Fruit fly (Drosophila melanogaster) whole organism, embryonic: ENCODE measurements around the gene CG31204.

Source experiments
- Aef1 ChIP-seq: fragments of 200-800 bp; sonication (Bioruptor generic); IDR thresholded peaks from 3 replicates; pipeline ENCODE4 v1.3.6; 2022; ENCODE audit warnings: missing biosample characterization, missing genetic modification characterization
- Blimp-1 ChIP-seq: fragments of 200-800 bp; sonication (Bioruptor generic); optimal IDR thresholded peaks from 3 replicates; lab custom pipeline; 2018; ENCODE audit warnings: missing biosample characterization, missing genetic modification characterization, mild to moderate bottlenecking, moderate library complexity, missing genetic modification reagents
- Bteb2 ChIP-seq: fragments of 200-800 bp; sonication (Bioruptor generic); optimal IDR thresholded peaks from 2 replicates; lab custom pipeline; 2016; ENCODE audit warnings: missing biosample characterization, missing genetic modification characterization
- CG10431 ChIP-seq: fragments of 200-800 bp; sonication (Bioruptor generic); optimal IDR thresholded peaks from 3 replicates; lab custom pipeline; 2018; ENCODE audit warnings: missing biosample characterization, mild to moderate bottlenecking, missing genetic modification characterization
- CG11504 ChIP-seq: fragments of 200-800 bp; sonication (Bioruptor generic); optimal IDR thresholded peaks from 3 replicates; lab custom pipeline; 2019; ENCODE audit warnings: missing biosample characterization, mild to moderate bottlenecking, missing genetic modification characterization, moderate library complexity
- CG12104 ChIP-seq: fragments of 200-800 bp; sonication (Bioruptor generic); optimal IDR thresholded peaks from 3 replicates; lab custom pipeline; 2016; ENCODE audit warnings: missing biosample characterization, missing genetic modification characterization
- CG12219 ChIP-seq: fragments of 200-800 bp; sonication (Bioruptor generic); optimal IDR thresholded peaks from 3 replicates; lab custom pipeline; 2018; ENCODE audit warnings: missing biosample characterization, mild to moderate bottlenecking, missing genetic modification characterization
- CG13775 ChIP-seq: fragments of 200-800 bp; sonication (Bioruptor generic); optimal IDR thresholded peaks from 3 replicates; lab custom pipeline; 2017; ENCODE audit warnings: missing biosample characterization, mild to moderate bottlenecking, missing genetic modification characterization
- CG15479 ChIP-seq: fragments of 200-800 bp; sonication (Bioruptor generic); optimal IDR thresholded peaks from 3 replicates; lab custom pipeline; 2019; ENCODE audit warnings: missing biosample characterization, mild to moderate bottlenecking, missing genetic modification characterization, moderate library complexity
- CG15514 ChIP-seq: fragments of 200-800 bp; sonication (Bioruptor generic); optimal IDR thresholded peaks from 3 replicates; lab custom pipeline; 2017; ENCODE audit warnings: missing biosample characterization, missing genetic modification characterization, mild to moderate bottlenecking, moderate library complexity, missing genetic modification reagents
- CG16813 ChIP-seq: fragments of 200-800 bp; sonication (Bioruptor generic); IDR thresholded peaks from 3 replicates; pipeline ENCODE4 v1.3.6; 2022; ENCODE audit warnings: missing biosample characterization, missing genetic modification characterization; ENCODE audit not compliant: partially characterized antibody
- CG17359 ChIP-seq: fragments of 200-800 bp; sonication (Bioruptor generic); optimal IDR thresholded peaks from 3 replicates; lab custom pipeline; 2018; ENCODE audit warnings: missing biosample characterization, mild to moderate bottlenecking, missing genetic modification characterization, moderate library complexity
- CG17802 ChIP-seq: fragments of 200-800 bp; sonication (Bioruptor generic); optimal IDR thresholded peaks from 2 replicates; lab custom pipeline; 2018; ENCODE audit warnings: missing biosample characterization, mild to moderate bottlenecking, missing genetic modification characterization, moderate library complexity
- CG2889 ChIP-seq: fragments of 200-800 bp; sonication (Bioruptor generic); IDR thresholded peaks from 3 replicates; pipeline ENCODE4 v1.3.6; 2022; ENCODE audit warnings: missing biosample characterization, missing genetic modification characterization
- CG31365 ChIP-seq: fragments of 200-800 bp; sonication (Bioruptor generic); optimal IDR thresholded peaks from 2 replicates; lab custom pipeline; 2018; ENCODE audit warnings: missing biosample characterization, mild to moderate bottlenecking, missing genetic modification characterization
- CG4854 ChIP-seq: fragments of 200-800 bp; sonication (Bioruptor generic); optimal IDR thresholded peaks from 2 replicates; lab custom pipeline; 2016; ENCODE audit warnings: missing biosample characterization, missing genetic modification characterization, inconsistent platforms
- CG8281 ChIP-seq: fragments of 200-800 bp; sonication (Bioruptor generic); optimal IDR thresholded peaks from 2 replicates; lab custom pipeline; 2018; ENCODE audit warnings: missing biosample characterization, mild to moderate bottlenecking, missing genetic modification characterization, moderate library complexity
- CG8290 ChIP-seq, 3 experiments: fragments of 200-800 bp; sonication (Bioruptor generic); optimal IDR thresholded peaks; 2 replicates each; lab custom pipeline; 2016 to 2019; ENCODE audit warnings: missing biosample characterization in 3 of 3, missing genetic modification characterization in 3 of 3, mild to moderate bottlenecking in 2 of 3, moderate library complexity in 1 of 3
- CG9215 ChIP-seq: fragments of 200-800 bp; sonication (Bioruptor generic); IDR thresholded peaks from 2 replicates; pipeline ENCODE4 v1.3.6; 2022; ENCODE audit warnings: missing biosample characterization, missing genetic modification characterization
- CG9876 ChIP-seq: fragments of 200-800 bp; sonication (Bioruptor generic); optimal IDR thresholded peaks from 2 replicates; lab custom pipeline; 2016; ENCODE audit warnings: missing biosample characterization, missing genetic modification characterization
- D ChIP-seq, 2 experiments: fragments of 200-800 bp in 1 of 2; fragments of >200 bp in 1 of 2; sonication (Bioruptor generic) in 1 of 2; optimal IDR thresholded peaks; 2 replicates in 1 of 2; 3 replicates in 1 of 2; lab custom pipeline; 2017; ENCODE audit warnings: mild to moderate bottlenecking in 1 of 2, missing biosample characterization in 1 of 2, missing genetic modification characterization in 1 of 2, missing genetic modification reagents in 1 of 2
- Dbx ChIP-seq: fragments of 200-800 bp; sonication (Bioruptor generic); IDR thresholded peaks from 3 replicates; pipeline ENCODE4 v1.3.6; 2022; ENCODE audit warnings: missing biosample characterization, missing genetic modification characterization
- Dp ChIP-seq: fragments of 200-800 bp; sonication (Bioruptor generic); optimal IDR thresholded peaks from 2 replicates; lab custom pipeline; 2018; ENCODE audit warnings: missing biosample characterization, mild to moderate bottlenecking, missing genetic modification characterization, moderate library complexity
- Drgx ChIP-seq: fragments of 200-800 bp; sonication (Bioruptor generic); IDR thresholded peaks from 2 replicates; pipeline ENCODE4 v1.3.6; 2022; ENCODE audit warnings: missing biosample characterization, missing genetic modification characterization
- Fer1 ChIP-seq: fragments of 200-800 bp; sonication (Bioruptor generic); optimal IDR thresholded peaks from 2 replicates; lab custom pipeline; 2017; ENCODE audit warnings: missing biosample characterization, mild to moderate bottlenecking, missing genetic modification characterization
- Fer2 ChIP-seq: fragments of 200-800 bp; sonication (Bioruptor generic); optimal IDR thresholded peaks from 2 replicates; lab custom pipeline; 2018; ENCODE audit warnings: missing biosample characterization, mild to moderate bottlenecking, missing genetic modification characterization, moderate library complexity
- Neu2 ChIP-seq: fragments of 200-800 bp; sonication (Bioruptor generic); optimal IDR thresholded peaks from 3 replicates; lab custom pipeline; 2016; ENCODE audit warnings: missing biosample characterization, missing genetic modification characterization, borderline replicate concordance
- Ravus ChIP-seq: fragments of 200-800 bp; sonication (Bioruptor generic); IDR thresholded peaks from 2 replicates; pipeline ENCODE4 v1.3.6; 2022; ENCODE audit warnings: missing biosample characterization, missing genetic modification characterization
- Sox102F ChIP-seq: fragments of 200-800 bp; sonication (Bioruptor generic); optimal IDR thresholded peaks from 2 replicates; lab custom pipeline; 2018; ENCODE audit warnings: missing biosample characterization, mild to moderate bottlenecking, missing genetic modification characterization, moderate library complexity
- Spps ChIP-seq: fragments of 200-800 bp; sonication (Bioruptor generic); optimal IDR thresholded peaks from 2 replicates; lab custom pipeline; 2018; ENCODE audit warnings: missing biosample characterization, mild to moderate bottlenecking, missing genetic modification characterization
- Trl ChIP-seq, 3 experiments: fragments of >200 bp in 2 of 3; fragments of 200-800 bp in 1 of 3; sonication (Bioruptor generic) in 1 of 3; optimal IDR thresholded peaks; 2 replicates in 1 of 3; 3 replicates in 2 of 3; lab custom pipeline; 2016 to 2017; ENCODE audit warnings: missing biosample characterization in 1 of 3, missing genetic modification characterization in 1 of 3
- ac ChIP-seq: fragments of 200-800 bp; sonication (Bioruptor generic); optimal IDR thresholded peaks from 3 replicates; lab custom pipeline; 2017; ENCODE audit warnings: missing biosample characterization, mild to moderate bottlenecking, missing genetic modification characterization
- dpn ChIP-seq, 2 experiments: fragments of 200-800 bp; sonication (Bioruptor generic); optimal IDR thresholded peaks; 3 replicates each; lab custom pipeline; 2016; ENCODE audit warnings: missing biosample characterization in 2 of 2, missing genetic modification characterization in 2 of 2
- ems ChIP-seq: fragments of 200-800 bp; sonication (Bioruptor generic); optimal IDR thresholded peaks from 3 replicates; lab custom pipeline; 2016; ENCODE audit warnings: missing biosample characterization, missing genetic modification characterization
- ewg ChIP-seq: fragments of 200-800 bp; sonication (Bioruptor generic); optimal IDR thresholded peaks from 3 replicates; lab custom pipeline; 2017; ENCODE audit warnings: mild to moderate bottlenecking, missing biosample characterization, missing genetic modification reagents, missing genetic modification characterization
- gce ChIP-seq: fragments of 200-800 bp; sonication (Bioruptor generic); IDR thresholded peaks from 3 replicates; pipeline ENCODE4 v1.3.6; 2022; ENCODE audit warnings: missing biosample characterization, missing genetic modification characterization
- gsb-n ChIP-seq: fragments of 200-800 bp; sonication (Bioruptor generic); optimal IDR thresholded peaks from 3 replicates; lab custom pipeline; 2018; ENCODE audit warnings: missing biosample characterization, mild to moderate bottlenecking, missing genetic modification characterization
- hkb ChIP-seq, 2 experiments: fragments of 200-800 bp in 1 of 2; fragments of >200 bp in 1 of 2; sonication (Bioruptor generic) in 1 of 2; IDR thresholded peaks in 1 of 2; optimal IDR thresholded peaks in 1 of 2; 2 replicates each; pipeline versions ENCODE4 v1.3.6 to Lab custom; 2017 to 2022; ENCODE audit warnings: missing biosample characterization in 1 of 2, missing genetic modification characterization in 1 of 2
- insv ChIP-seq, 2 experiments: fragments of 200-800 bp; sonication (Bioruptor generic); optimal IDR thresholded peaks; 3 replicates each; lab custom pipeline; 2016 to 2018; ENCODE audit warnings: missing biosample characterization in 2 of 2, missing genetic modification characterization in 2 of 2
- inv ChIP-seq: fragments of 200-800 bp; sonication (Bioruptor generic); IDR thresholded peaks from 2 replicates; pipeline ENCODE4 v1.3.6; 2022; ENCODE audit warnings: missing biosample characterization, missing genetic modification characterization; ENCODE audit not compliant: partially characterized antibody
- kay ChIP-seq: fragments of 200-800 bp; sonication (Bioruptor generic); optimal IDR thresholded peaks from 2 replicates; lab custom pipeline; 2016; ENCODE audit warnings: missing biosample characterization, missing genetic modification characterization
- nerfin-1 ChIP-seq: fragments of 200-800 bp; sonication (Bioruptor generic); optimal IDR thresholded peaks from 3 replicates; lab custom pipeline; 2019; ENCODE audit warnings: missing biosample characterization, mild to moderate bottlenecking, missing genetic modification characterization, moderate library complexity
- pb ChIP-seq: fragments of 200-800 bp; sonication (Bioruptor generic); optimal IDR thresholded peaks from 3 replicates; lab custom pipeline; 2016; ENCODE audit warnings: missing biosample characterization, missing genetic modification characterization
- sens-2 ChIP-seq: fragments of 200-800 bp; sonication (Bioruptor generic); IDR thresholded peaks from 2 replicates; pipeline ENCODE4 v1.3.6; 2022; ENCODE audit warnings: missing biosample characterization, missing genetic modification characterization
- shn ChIP-seq: fragments of 200-800 bp; sonication (Bioruptor generic); optimal IDR thresholded peaks from 3 replicates; lab custom pipeline; 2016; ENCODE audit warnings: missing biosample characterization, missing genetic modification characterization
- unc-4 ChIP-seq: fragments of 200-800 bp; sonication (Bioruptor generic); IDR thresholded peaks from 2 replicates; pipeline ENCODE4 v1.3.6; 2022; ENCODE audit warnings: missing biosample characterization, missing genetic modification characterization; ENCODE audit not compliant: partially characterized antibody
- unpg ChIP-seq: fragments of 200-800 bp; sonication (Bioruptor generic); optimal IDR thresholded peaks from 3 replicates; lab custom pipeline; 2018; ENCODE audit warnings: missing biosample characterization, mild to moderate bottlenecking, missing genetic modification characterization, moderate library complexity

The CG31204 gene

DNA sequence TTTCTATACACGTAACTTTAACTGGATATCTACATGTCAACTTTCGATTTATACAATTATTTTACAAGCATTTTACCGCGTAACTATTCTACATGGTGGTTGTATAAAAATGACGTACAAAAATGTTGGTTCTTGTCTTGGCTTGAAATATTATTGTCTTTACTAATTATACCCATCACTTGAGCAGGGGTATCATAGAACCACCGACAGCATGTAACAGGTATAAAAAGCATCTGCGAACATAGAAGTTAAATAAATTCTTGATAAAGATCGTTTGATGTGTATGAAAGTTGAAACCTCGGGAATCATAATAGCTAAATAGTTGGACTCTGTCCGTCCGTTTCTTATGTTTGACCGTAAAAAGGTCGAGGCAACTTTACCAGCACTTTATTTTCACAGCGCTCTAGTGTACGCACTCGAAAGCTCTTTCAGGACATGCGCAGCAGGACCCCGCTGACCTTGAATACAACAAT is 12.1 kb downstream of the CG31204 start (continued):
- peak; percentile 61 for TF ChIP-seq CG12219 (GFP tag; lab: Kevin White, UChicago)
- TF ChIP-seq ems (GFP tag; lab: Kevin White, UChicago) = peak; percentile 3
- peak; percentile 54; the same call in 1 of the 3 replicates for TF ChIP-seq gce (GFP tag; lab: Robert Waterston, UW)
- no peak for TF ChIP-seq ac (GFP tag; lab: Kevin White, UChicago)
- TF ChIP-seq CG17802 (tag; lab: Kevin White, UChicago) = peak; percentile 2
- TF ChIP-seq CG31365 (tag; lab: Kevin White, UChicago) = no peak
- peak; percentile 56 for TF ChIP-seq Sox102F (GFP tag; lab: Kevin White, UChicago)
- TF ChIP-seq Fer1 = peak; percentile 43
- peak; percentile 45 for TF ChIP-seq CG15514 (GFP tag; lab: Kevin White, UChicago)
- TF ChIP-seq Blimp-1 = peak; percentile 31
- peak in 1 of 2 experiments; percentile 8 for TF ChIP-seq insv (GFP tag; optimal IDR thresholded peaks at IDR 0.05; lab: Kevin White, UChicago)
- TF ChIP-seq ewg = peak; percentile 93
- TF ChIP-seq Neu2 (GFP tag; lab: Kevin White, UChicago) = no peak
- TF ChIP-seq CG17359 = peak; percentile 50
- TF ChIP-seq inv (GFP tag; lab: Robert Waterston, UW) = peak; percentile 37; the same call in 1 of the 2 replicates
- peak; percentile 36 to 60 for TF ChIP-seq dpn (GFP tag; optimal IDR thresholded peaks at IDR 0.05; lab: Kevin White, UChicago)
- no peak for TF ChIP-seq sens-2 (GFP tag; lab: Robert Waterston, UW)
- TF ChIP-seq Aef1 = no peak
- TF ChIP-seq CG8281 = no peak
- peak; percentile 67 for TF ChIP-seq Drgx (GFP tag; lab: Robert Waterston, UW)
- TF ChIP-seq Ravus (GFP tag; lab: Robert Waterston, UW) = no peak
- no peak for TF ChIP-seq CG8290 (GFP tag; optimal IDR thresholded peaks at IDR 0.05; lab: Kevin White, UChicago)
- peak in 1 of 2 experiments; percentile 75 for TF ChIP-seq CG8290 (tag; optimal IDR thresholded peaks at IDR 0.05; lab: Kevin White, UChicago)
- TF ChIP-seq CG9215 (GFP tag; lab: Robert Waterston, UW) = 0 out of 2 replicates have a peak, but pooled peaks have one; percentile 20
- TF ChIP-seq CG13775 = peak; percentile 48
- peak; percentile 75 for TF ChIP-seq unpg (GFP tag; lab: Kevin White, UChicago)
- peak; percentile 58; the same call in 2 of the 3 replicates for TF ChIP-seq Dbx
- no peak for TF ChIP-seq Spps (tag; lab: Kevin White, UChicago)
- no peak for TF ChIP-seq CG10431 (GFP tag; lab: Kevin White, UChicago)
- TF ChIP-seq Dp (GFP tag; lab: Kevin White, UChicago) = peak; percentile 4
- TF ChIP-seq nerfin-1 = no peak
- no peak for TF ChIP-seq CG2889 (GFP tag; lab: Robert Waterston, UW)
- TF ChIP-seq CG11504 = peak; percentile 55
- no peak for TF ChIP-seq gsb-n (tag; lab: Kevin White, UChicago)
- no peak for TF ChIP-seq Fer2 (tag; lab: Kevin White, UChicago)
- peak; percentile 60 for TF ChIP-seq shn (GFP tag; lab: Kevin White, UChicago)
- no peak for TF ChIP-seq CG15479 (GFP tag; lab: Kevin White, UChicago)
- TF ChIP-seq pb (GFP tag; lab: Kevin White, UChicago) = no peak
- TF ChIP-seq Bteb2 (GFP tag; lab: Kevin White, UChicago) = no peak
- TF ChIP-seq Trl (optimal IDR thresholded peaks at IDR 0.05; lab: Kevin White, UChicago) = no peak
- TF ChIP-seq Trl (GFP tag; optimal IDR thresholded peaks at IDR 0.05; lab: Kevin White, UChicago) = peak; percentile 54
- no peak for TF ChIP-seq unc-4 (GFP tag; lab: Robert Waterston, UW)
- TF ChIP-seq hkb (optimal IDR thresholded peaks at IDR 0.05; lab: Kevin White, UChicago) = no peak
- TF ChIP-seq hkb (GFP tag; IDR thresholded peaks at IDR 0.05; lab: Robert Waterston, UW) = peak; percentile 47; the same call in 1 of the 2 replicates
- no peak for TF ChIP-seq D (optimal IDR thresholded peaks at IDR 0.05; lab: Kevin White, UChicago)
- TF ChIP-seq D (GFP tag; optimal IDR thresholded peaks at IDR 0.05; lab: Kevin White, UChicago) = no peak
- TF ChIP-seq kay (GFP tag; lab: Kevin White, UChicago) = no peak
- TF ChIP-seq CG9876 (GFP tag; lab: Kevin White, UChicago) = no peak
- TF ChIP-seq CG16813 = peak; percentile 61
- TF ChIP-seq CG4854 = no peak
- TF ChIP-seq CG12104 (GFP tag; lab: Kevin White, UChicago) = no peak
